Worm (Caenorhabditis elegans) whole organism, mixed stage, embryonic: ENCODE results near the gene lury-1.

Experiments
- M03D4.4 ChIP-seq: sonication (generic microtip); optimal IDR thresholded peaks from 2 replicates; lab custom pipeline; 2017; ENCODE audit warnings: mild to moderate bottlenecking, missing genetic modification characterization, missing compliant biosample characterization
- ces-1 ChIP-seq: fragments of 150-350 bp; optimal IDR thresholded peaks from 2 replicates; lab custom pipeline; 2014; ENCODE audit warnings: missing biosample characterization, missing genetic modification reagents, missing genetic modification characterization
- flh-1 ChIP-seq: fragments of 200-800 bp; sonication (Bioruptor generic); optimal IDR thresholded peaks from 2 replicates; lab custom pipeline; 2018; ENCODE audit warnings: mild to moderate bottlenecking, missing genetic modification characterization, moderate library complexity, missing compliant biosample characterization
- lin-13 ChIP-seq: fragments of 150-350 bp; optimal IDR thresholded peaks from 2 replicates; lab custom pipeline; 2014; ENCODE audit warnings: missing biosample characterization, missing genetic modification characterization
- lsy-2 ChIP-seq: fragments of 150-350 bp; optimal IDR thresholded peaks from 2 replicates; lab custom pipeline; 2014; ENCODE audit warnings: missing biosample characterization, missing genetic modification characterization
- nhr-237 ChIP-seq: fragments of 150-350 bp; optimal IDR thresholded peaks from 2 replicates; lab custom pipeline; 2014; ENCODE audit warnings: missing biosample characterization, missing genetic modification characterization
- snpc-4 ChIP-seq: fragments of 150-350 bp; optimal IDR thresholded peaks from 2 replicates; lab custom pipeline; 2014; ENCODE audit warnings: missing biosample characterization, missing genetic modification characterization
- unc-62 ChIP-seq: fragments of 150-350 bp; optimal IDR thresholded peaks from 2 replicates; lab custom pipeline; 2014; ENCODE audit warnings: missing biosample characterization, missing genetic modification reagents, missing genetic modification characterization

DNA sequence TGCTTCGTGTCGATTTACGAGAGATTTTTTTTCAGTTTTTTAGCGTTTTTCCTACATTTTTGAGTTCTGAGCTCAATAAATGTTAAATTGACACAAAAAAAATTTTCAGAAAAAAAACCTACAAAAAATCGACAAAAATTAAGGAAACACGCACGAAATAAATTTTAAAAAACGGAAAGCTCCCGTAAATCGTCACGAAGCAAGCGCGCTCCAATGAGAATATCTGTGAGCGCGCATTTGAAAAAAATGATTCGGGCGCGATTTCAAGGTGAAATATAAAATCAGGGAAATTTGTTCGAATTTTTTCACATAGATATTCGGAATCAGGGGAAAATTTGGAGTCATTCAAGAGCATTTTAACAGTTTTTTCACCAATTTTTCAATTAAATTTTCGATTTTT lies 37.0 kb downstream of the lury-1 start:
- TF ChIP-seq flh-1 (GFP tag; lab: Kevin White, UChicago), result no peak
- no peak for TF ChIP-seq unc-62 (GFP tag; lab: Kevin White, UChicago)
- TF ChIP-seq lsy-2 (tag; lab: Kevin White, UChicago), result no peak
- TF ChIP-seq M03D4.4 (tag; lab: Kevin White, UChicago), result no peak
- no peak for TF ChIP-seq ces-1 (GFP tag; lab: Kevin White, UChicago)
- no peak for TF ChIP-seq lin-13 (tag; lab: Kevin White, UChicago)
- TF ChIP-seq snpc-4, result no peak
- no peak for TF ChIP-seq nhr-237
